Fruit fly (Drosophila melanogaster): ENCODE measurements around the gene rdgB.

rdgB gene

DNA sequence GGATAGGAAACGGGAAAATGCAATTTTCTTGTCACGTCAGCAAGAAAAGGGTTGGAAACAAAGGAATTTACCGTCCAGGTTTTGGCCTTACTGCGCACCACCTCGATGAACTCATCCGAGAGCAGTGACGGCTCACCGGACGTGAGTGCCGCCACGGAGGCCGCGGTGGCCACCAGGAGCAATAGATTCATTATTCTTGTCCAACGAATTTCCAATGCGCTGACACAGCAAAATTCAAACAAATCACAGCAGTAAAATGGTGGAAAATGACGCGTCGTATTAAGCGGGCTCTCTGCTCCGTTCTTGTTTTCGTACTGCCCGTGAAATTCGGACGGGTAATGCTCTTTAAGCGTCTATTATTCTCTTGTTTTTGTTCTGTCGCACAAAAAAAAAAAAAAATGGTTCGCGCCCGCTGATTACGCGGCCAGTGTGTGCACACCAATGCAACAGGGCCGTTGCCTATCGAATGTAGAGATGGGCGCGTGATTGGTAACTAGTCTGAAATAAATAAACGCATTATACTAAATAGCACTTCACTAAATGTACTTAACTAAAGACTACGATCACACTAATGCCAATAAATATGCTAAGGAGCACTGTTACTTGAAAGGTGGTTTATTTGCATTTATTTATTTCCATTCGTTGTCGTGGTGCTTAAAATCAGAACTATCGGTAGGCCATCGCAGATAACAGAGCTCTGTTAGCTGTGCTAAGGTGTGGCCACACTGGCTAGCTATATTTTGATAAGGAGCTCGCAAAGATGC, 19.4 kb downstream of the rdgB start, which contains the start of the genes CtsB and amrt:
CtsB (minus strand) TSS at position 432 of the 764 bp plus-strand sequence.
amrt (plus strand) TSS at position 721 of the 764 bp plus-strand sequence.
- TF ChIP-seq eyg (GFP tag; optimal IDR thresholded peaks at IDR 0.05) (peak; percentile 54), dmrt11E (tag; optimal IDR thresholded peaks at IDR 0.05) (peak; percentile 28), CG3407 (GFP tag; optimal IDR thresholded peaks at IDR 0.05) (no peak), CG11560 (tag; IDR thresholded peaks at IDR 0.05) (peak; percentile 46; the same call in 1 of the 3 replicates), Aef1 (GFP tag; IDR thresholded peaks at IDR 0.05) (peak; percentile 41; the same call in 2 of the 3 replicates), unpg (GFP tag; optimal IDR thresholded peaks at IDR 0.05) (peak; percentile 35), Hmr (GFP tag; optimal IDR thresholded peaks at IDR 0.05) (peak; percentile 43), kay (GFP tag; optimal IDR thresholded peaks at IDR 0.05) (peak; percentile 28), p53 (GFP tag; optimal IDR thresholded peaks at IDR 0.05) (peak; percentile 34), jumu (GFP tag; optimal IDR thresholded peaks at IDR 0.05) (peak; percentile 54), CG1233 (GFP tag; optimal IDR thresholded peaks at IDR 0.05) (peak; percentile 37), CG2120 (GFP tag; optimal IDR thresholded peaks at IDR 0.05) (peak; percentile 68), CG10147 (GFP tag; optimal IDR thresholded peaks at IDR 0.05) (peak; percentile 21), E2f2 (GFP tag; IDR thresholded peaks at IDR 0.05) (peak; percentile 53), pita (GFP tag; optimal IDR thresholded peaks at IDR 0.05) (no peak), pho (GFP tag; optimal IDR thresholded peaks at IDR 0.05) (peak; percentile 58), CG12744 (GFP tag; optimal IDR thresholded peaks at IDR 0.05) (peak; percentile 26), CHES-1-like (GFP tag; optimal IDR thresholded peaks at IDR 0.05) (peak; percentile 66), gro (GFP tag; optimal IDR thresholded peaks at IDR 0.05) (peak; percentile 61), CG4730 (GFP tag; IDR thresholded peaks at IDR 0.05) (0 out of 2 replicates have a peak, but pooled peaks have one; percentile 9), chn (GFP tag; optimal IDR thresholded peaks at IDR 0.05) (peak; percentile 31), Tbp (GFP tag; optimal IDR thresholded peaks at IDR 0.05) (no peak), pzg (GFP tag; optimal IDR thresholded peaks at IDR 0.05) (peak; percentile 68), shn (GFP tag; optimal IDR thresholded peaks at IDR 0.05) (peak; percentile 46), hb (GFP tag; IDR thresholded peaks at IDR 0.05; ENCODE audit: partially characterized antibody) (peak; percentile 78), CG3995 (GFP tag; optimal IDR thresholded peaks at IDR 0.05) (peak; percentile 43), Gug (GFP tag; IDR thresholded peaks at IDR 0.05) (no peak; the same call in 3 of the 4 replicates), bsh (GFP tag; optimal IDR thresholded peaks at IDR 0.05) (peak; percentile 18 to 58), Mad (GFP tag; optimal IDR thresholded peaks at IDR 0.05) (no peak), CG2678 (tag; optimal IDR thresholded peaks at IDR 0.05) (peak; percentile 60), Bgb (GFP tag; IDR thresholded peaks at IDR 0.05; ENCODE audit: partially characterized antibody) (peak; percentile 78), tgo (GFP tag; IDR thresholded peaks at IDR 0.05) (0 out of 3 replicates have a peak, but pooled peaks have one; percentile 28), kni (GFP tag; optimal IDR thresholded peaks at IDR 0.05) (peak; percentile 58), Opbp (GFP tag; IDR thresholded peaks at IDR 0.05; ENCODE audit: partially characterized antibody) (peak; percentile 52; the same call in 1 of the 3 replicates), Fer2 (tag; optimal IDR thresholded peaks at IDR 0.05) (peak; percentile 0), eve (GFP tag; optimal IDR thresholded peaks at IDR 0.05) (peak in 1 of 2 experiments; percentile 11), HmgD (GFP tag; optimal IDR thresholded peaks at IDR 0.05) (peak; percentile 68), bigmax (GFP tag; optimal IDR thresholded peaks at IDR 0.05) (no peak), luna (GFP tag; optimal IDR thresholded peaks at IDR 0.05) (peak; percentile 7), CG14710 (tag; optimal IDR thresholded peaks at IDR 0.05) (peak; percentile 100), Fer1 (GFP tag; optimal IDR thresholded peaks at IDR 0.05) (peak; percentile 60), CG17802 (tag; optimal IDR thresholded peaks at IDR 0.05) (peak; percentile 13), vvl (GFP tag; IDR thresholded peaks at IDR 0.05) (0 out of 2 replicates have a peak, but pooled peaks have one; percentile 5), Dp (GFP tag; optimal IDR thresholded peaks at IDR 0.05) (peak; percentile 45), CG1529 (GFP tag; optimal IDR thresholded peaks at IDR 0.05) (no peak), emc (GFP tag; optimal IDR thresholded peaks at IDR 0.05) (no peak), CG43689 (GFP tag; IDR thresholded peaks at IDR 0.05) (no peak), bcd (GFP tag; optimal IDR thresholded peaks at IDR 0.05) (peak; percentile 35), fu2 (GFP tag; optimal IDR thresholded peaks at IDR 0.05) (peak; percentile 56)
